Worm (Caenorhabditis elegans) whole organism, mixed stage, embryonic: ENCODE data around the gene sre-52.

ENCODE experiments used
- M03D4.4 ChIP-seq: sonication (generic microtip); optimal IDR thresholded peaks from 2 replicates; lab custom pipeline; 2017; ENCODE audit warnings: mild to moderate bottlenecking, missing genetic modification characterization, missing compliant biosample characterization
- bed-3 ChIP-seq: fragments of 200-800 bp; sonication (Bioruptor generic); optimal IDR thresholded peaks from 3 replicates; lab custom pipeline; 2018; ENCODE audit warnings: mild to moderate bottlenecking, missing genetic modification characterization, moderate library complexity, missing compliant biosample characterization
- blmp-1 ChIP-seq: fragments of 150-350 bp; optimal IDR thresholded peaks from 2 replicates; lab custom pipeline; 2014; ENCODE audit warnings: missing biosample characterization, missing genetic modification characterization
- ceh-39 ChIP-seq: fragments of 150-350 bp; optimal IDR thresholded peaks from 2 replicates; lab custom pipeline; 2014; ENCODE audit warnings: missing biosample characterization, missing genetic modification characterization
- ceh-43 ChIP-seq: fragments of 200-800 bp; sonication (Bioruptor generic); optimal IDR thresholded peaks from 2 replicates; lab custom pipeline; 2018; ENCODE audit warnings: mild to moderate bottlenecking, missing genetic modification characterization, moderate library complexity, missing compliant biosample characterization
- ceh-83 ChIP-seq: fragments of 200-800 bp; sonication (Bioruptor generic); optimal IDR thresholded peaks from 2 replicates; lab custom pipeline; 2018; ENCODE audit warnings: mild to moderate bottlenecking, missing genetic modification characterization, missing compliant biosample characterization
- ces-1 ChIP-seq: fragments of 150-350 bp; optimal IDR thresholded peaks from 2 replicates; lab custom pipeline; 2014; ENCODE audit warnings: missing biosample characterization, missing genetic modification reagents, missing genetic modification characterization
- cnd-1 ChIP-seq: fragments of 200-800 bp; sonication (Bioruptor generic); optimal IDR thresholded peaks from 2 replicates; lab custom pipeline; 2018; ENCODE audit warnings: mild to moderate bottlenecking, missing genetic modification characterization, missing compliant biosample characterization
- drap-1 ChIP-seq: fragments of 200-800 bp; sonication (Bioruptor generic); optimal IDR thresholded peaks from 3 replicates; lab custom pipeline; 2018; ENCODE audit warnings: mild to moderate bottlenecking, missing genetic modification characterization, missing compliant biosample characterization
- elt-3 ChIP-seq: fragments of 150-350 bp; optimal IDR thresholded peaks from 2 replicates; lab custom pipeline; 2014; ENCODE audit warnings: missing biosample characterization, missing genetic modification characterization
- flh-1 ChIP-seq: fragments of 200-800 bp; sonication (Bioruptor generic); optimal IDR thresholded peaks from 2 replicates; lab custom pipeline; 2018; ENCODE audit warnings: mild to moderate bottlenecking, missing genetic modification characterization, moderate library complexity, missing compliant biosample characterization
- ham-2 ChIP-seq: fragments of 200-800 bp; sonication (Bioruptor generic); optimal IDR thresholded peaks from 2 replicates; lab custom pipeline; 2018; ENCODE audit warnings: mild to moderate bottlenecking, missing genetic modification characterization, missing compliant biosample characterization
- hlh-1 ChIP-seq: fragments of 150-350 bp; optimal IDR thresholded peaks from 2 replicates; lab custom pipeline; 2014; ENCODE audit warnings: missing biosample characterization, missing genetic modification reagents, missing genetic modification characterization
- lin-13 ChIP-seq: fragments of 150-350 bp; optimal IDR thresholded peaks from 2 replicates; lab custom pipeline; 2014; ENCODE audit warnings: missing biosample characterization, missing genetic modification characterization
- lsy-2 ChIP-seq: fragments of 150-350 bp; optimal IDR thresholded peaks from 2 replicates; lab custom pipeline; 2014; ENCODE audit warnings: missing biosample characterization, missing genetic modification characterization
- mab-5 ChIP-seq: fragments of 150-350 bp; optimal IDR thresholded peaks from 2 replicates; lab custom pipeline; 2014; ENCODE audit warnings: missing biosample characterization, missing genetic modification characterization
- mep-1 ChIP-seq: fragments of 150-350 bp; optimal IDR thresholded peaks from 2 replicates; lab custom pipeline; 2017; ENCODE audit warnings: missing biosample characterization, missing genetic modification reagents, missing genetic modification characterization, inconsistent platforms
- nhr-12 ChIP-seq: fragments of 150-350 bp; optimal IDR thresholded peaks from 2 replicates; lab custom pipeline; 2014; ENCODE audit warnings: missing biosample characterization, missing genetic modification characterization
- nhr-2 ChIP-seq: fragments of 150-350 bp; optimal IDR thresholded peaks from 2 replicates; lab custom pipeline; 2014; ENCODE audit warnings: missing biosample characterization, missing genetic modification characterization
- nhr-237 ChIP-seq: fragments of 150-350 bp; optimal IDR thresholded peaks from 2 replicates; lab custom pipeline; 2014; ENCODE audit warnings: missing biosample characterization, missing genetic modification characterization
- nhr-28 ChIP-seq: fragments of 150-350 bp; optimal IDR thresholded peaks from 2 replicates; lab custom pipeline; 2014; ENCODE audit warnings: missing biosample characterization, missing genetic modification characterization
- nhr-76 ChIP-seq: sonication (generic microtip); optimal IDR thresholded peaks from 2 replicates; lab custom pipeline; 2017; ENCODE audit warnings: missing biosample characterization, missing genetic modification characterization
- pha-4 ChIP-seq: fragments of 150-350 bp; optimal IDR thresholded peaks from 2 replicates; lab custom pipeline; 2018; ENCODE audit warnings: missing biosample characterization, missing genetic modification reagents, missing genetic modification characterization
- sem-2 ChIP-seq: fragments of 200-800 bp; sonication (Bioruptor generic); optimal IDR thresholded peaks from 2 replicates; lab custom pipeline; 2018; ENCODE audit warnings: mild to moderate bottlenecking, missing genetic modification characterization, missing compliant biosample characterization
- snpc-4 ChIP-seq: fragments of 150-350 bp; optimal IDR thresholded peaks from 2 replicates; lab custom pipeline; 2014; ENCODE audit warnings: missing biosample characterization, missing genetic modification characterization
- tbx-8 ChIP-seq: fragments of 200-800 bp; sonication (Bioruptor generic); optimal IDR thresholded peaks from 2 replicates; lab custom pipeline; 2018; ENCODE audit warnings: mild to moderate bottlenecking, missing genetic modification characterization, moderate library complexity, missing compliant biosample characterization
- unc-120 ChIP-seq: sonication (generic microtip); optimal IDR thresholded peaks from 2 replicates; lab custom pipeline; 2017; ENCODE audit warnings: missing genetic modification characterization, missing compliant biosample characterization; ENCODE audit not compliant: poor library complexity, severe bottlenecking
- unc-39 ChIP-seq: fragments of 150-350 bp; optimal IDR thresholded peaks from 2 replicates; lab custom pipeline; 2014; ENCODE audit warnings: missing biosample characterization, missing genetic modification characterization
- unc-62 ChIP-seq: fragments of 150-350 bp; optimal IDR thresholded peaks from 2 replicates; lab custom pipeline; 2014; ENCODE audit warnings: missing biosample characterization, missing genetic modification reagents, missing genetic modification characterization
- zip-8 ChIP-seq: fragments of 150-350 bp; optimal IDR thresholded peaks from 2 replicates; lab custom pipeline; 2014; ENCODE audit warnings: missing biosample characterization, missing genetic modification characterization
- ztf-11 ChIP-seq: fragments of 150-350 bp; optimal IDR thresholded peaks from 2 replicates; lab custom pipeline; 2014; ENCODE audit warnings: missing biosample characterization, missing genetic modification characterization

The sre-52 gene

ce11 chrII:12335430-12335829 is at the start of gene sre-52:
TSS of gene sre-52 (plus strand) at chrII:12335730.
- TF ChIP-seq zip-8 (tag; lab: Kevin White, UChicago) (no peak), bed-3 (GFP tag; lab: Kevin White, UChicago) (no peak), lin-13 (tag; lab: Kevin White, UChicago) (no peak), M03D4.4 (no peak), ceh-43 (GFP tag; lab: Kevin White, UChicago) (no peak), ces-1 (GFP tag; lab: Kevin White, UChicago) (no peak), ceh-39 (tag; lab: Kevin White, UChicago) (no peak), blmp-1 (tag; lab: Kevin White, UChicago) (no peak), unc-62 (GFP tag; lab: Kevin White, UChicago) (no peak), tbx-8 (GFP tag; lab: Kevin White, UChicago) (no peak), cnd-1 (tag; lab: Kevin White, UChicago) (no peak), nhr-76 (no peak), nhr-28 (no peak)

- TF ChIP-seq elt-3 (tag; lab: Kevin White, UChicago): no peak
- TF ChIP-seq lsy-2 (tag; lab: Kevin White, UChicago): no peak
- no peak for TF ChIP-seq lin-13 (tag; lab: Kevin White, UChicago)
- no peak for TF ChIP-seq snpc-4
- no peak for TF ChIP-seq nhr-12 (tag; lab: Kevin White, UChicago)
- no peak for TF ChIP-seq flh-1 (GFP tag; lab: Kevin White, UChicago)
- TF ChIP-seq nhr-28: no peak
- TF ChIP-seq cnd-1 (tag; lab: Kevin White, UChicago): no peak
- TF ChIP-seq nhr-237: no peak
- no peak for TF ChIP-seq drap-1 (GFP tag; lab: Kevin White, UChicago)
- TF ChIP-seq ceh-39 (tag; lab: Kevin White, UChicago): no peak
- no peak for TF ChIP-seq pha-4
- TF ChIP-seq unc-39 (tag; lab: Kevin White, UChicago): no peak
- TF ChIP-seq zip-8 (tag; lab: Kevin White, UChicago): no peak
- no peak for TF ChIP-seq ces-1 (GFP tag; lab: Kevin White, UChicago)
- TF ChIP-seq mep-1 (tag; lab: Kevin White, UChicago): no peak
- TF ChIP-seq ceh-43 (GFP tag; lab: Kevin White, UChicago): no peak
- TF ChIP-seq blmp-1 (tag; lab: Kevin White, UChicago): no peak
Measured at ce11 chrII:12289085-12289484, 46.4 kb upstream of the sre-52 start, which contains the start of gene Y57A10A.31. TSS of gene Y57A10A.31 (plus strand) at chrII:12289385.

ce11 chrII:12296591-12296990 is 38.9 kb upstream of the sre-52 start:
- no peak for TF ChIP-seq zip-8 (tag; lab: Kevin White, UChicago)
- no peak for TF ChIP-seq unc-62 (GFP tag; lab: Kevin White, UChicago)
- TF ChIP-seq nhr-76: no peak
- no peak for TF ChIP-seq sem-2 (GFP tag; lab: Kevin White, UChicago)

- no peak for TF ChIP-seq lsy-2 (tag; lab: Kevin White, UChicago)
- TF ChIP-seq lin-13 (tag; lab: Kevin White, UChicago): no peak
- no peak for TF ChIP-seq snpc-4
- TF ChIP-seq elt-3 (tag; lab: Kevin White, UChicago): no peak
- no peak for TF ChIP-seq ztf-11
- TF ChIP-seq ces-1 (GFP tag; lab: Kevin White, UChicago): no peak
- TF ChIP-seq unc-39 (tag; lab: Kevin White, UChicago): no peak
- no peak for TF ChIP-seq hlh-1 (tag; lab: Kevin White, UChicago)
- no peak for TF ChIP-seq unc-62 (GFP tag; lab: Kevin White, UChicago)
- TF ChIP-seq nhr-237: no peak
- no peak for TF ChIP-seq bed-3 (GFP tag; lab: Kevin White, UChicago)
- TF ChIP-seq mab-5 (tag; lab: Kevin White, UChicago): no peak
- TF ChIP-seq ceh-83 (GFP tag; lab: Kevin White, UChicago): no peak
Measured at ce11 chrII:12300680-12301079, 34.9 kb upstream of the sre-52 start.

- no peak for TF ChIP-seq ces-1 (GFP tag; lab: Kevin White, UChicago)
- TF ChIP-seq ceh-43 (GFP tag; lab: Kevin White, UChicago): no peak
- no peak for TF ChIP-seq nhr-76
- TF ChIP-seq nhr-28: no peak
- TF ChIP-seq pha-4: no peak
- no peak for TF ChIP-seq ham-2 (GFP tag; lab: Kevin White, UChicago)
- no peak for TF ChIP-seq ceh-83 (GFP tag; lab: Kevin White, UChicago)
- TF ChIP-seq M03D4.4: no peak
- no peak for TF ChIP-seq unc-39 (tag; lab: Kevin White, UChicago)
- TF ChIP-seq lsy-2 (tag; lab: Kevin White, UChicago): no peak
- no peak for TF ChIP-seq lin-13 (tag; lab: Kevin White, UChicago)
- no peak for TF ChIP-seq unc-120
- TF ChIP-seq bed-3 (GFP tag; lab: Kevin White, UChicago): no peak
- no peak for TF ChIP-seq hlh-1 (tag; lab: Kevin White, UChicago)
- TF ChIP-seq nhr-2: no peak
- TF ChIP-seq ztf-11: no peak
Measured at ce11 chrII:12301233-12301632, 34.3 kb upstream of the sre-52 start.
